Fruit fly (Drosophila melanogaster): ENCODE results near the gene CG10359.

The CG10359 gene

dm6 chr3L:3566751-3567499 lies 45.1 kb upstream of the CG10359 start (continued):
- TF ChIP-seq cwo (GFP tag; optimal IDR thresholded peaks at IDR 0.05) (peak; percentile 67), Fer1 (GFP tag; optimal IDR thresholded peaks at IDR 0.05) (peak; percentile 80), Doc2 (GFP tag; IDR thresholded peaks at IDR 0.05) (no peak), her (GFP tag; optimal IDR thresholded peaks at IDR 0.05) (peak; percentile 6), MESR4 (GFP tag; optimal IDR thresholded peaks at IDR 0.05) (no peak), abd-A (tag; optimal IDR thresholded peaks at IDR 0.05) (peak; percentile 75), fd3F (GFP tag; optimal IDR thresholded peaks at IDR 0.05) (peak; percentile 27), CG5180 (GFP tag; optimal IDR thresholded peaks at IDR 0.05) (peak; percentile 60), CG5953 (GFP tag; IDR thresholded peaks at IDR 0.05) (peak; percentile 49; the same call in 1 of the 2 replicates), fd96Cb (tag; optimal IDR thresholded peaks at IDR 0.05) (peak; percentile 82), CG17912 (GFP tag; optimal IDR thresholded peaks at IDR 0.05) (no peak), CG1602 (GFP tag; optimal IDR thresholded peaks at IDR 0.05) (peak; percentile 60), salm (tag; optimal IDR thresholded peaks at IDR 0.05) (peak; percentile 54), dmrt99B (tag; optimal IDR thresholded peaks at IDR 0.05) (peak; percentile 84), br (optimal IDR thresholded peaks at IDR 0.05) (no peak), CG32772 (GFP tag; IDR thresholded peaks at IDR 0.05) (peak; percentile 68), CG6175 (GFP tag; IDR thresholded peaks at IDR 0.05) (no peak), CG2120 (GFP tag; optimal IDR thresholded peaks at IDR 0.05) (peak; percentile 60), CG18764 (GFP tag; optimal IDR thresholded peaks at IDR 0.05) (peak; percentile 43), Xrp1 (GFP tag; IDR thresholded peaks at IDR 0.05) (peak; percentile 88), sob (GFP tag; IDR thresholded peaks at IDR 0.05) (peak; percentile 54; the same call in 1 of the 2 replicates), ssp (GFP tag; IDR thresholded peaks at IDR 0.05) (peak; percentile 59), Trl (optimal IDR thresholded peaks at IDR 0.05) (no peak), Trl (GFP tag; optimal IDR thresholded peaks at IDR 0.05) (peak; percentile 61), CG9797 (GFP tag; optimal IDR thresholded peaks at IDR 0.05) (no peak), Dek (tag; optimal IDR thresholded peaks at IDR 0.05) (peak; percentile 37), CG6683 (GFP tag; optimal IDR thresholded peaks at IDR 0.05) (peak; percentile 61), CG4360 (GFP tag; IDR thresholded peaks at IDR 0.05) (no peak), maf-S (GFP tag; optimal IDR thresholded peaks at IDR 0.05) (no peak), CG10543 (GFP tag; optimal IDR thresholded peaks at IDR 0.05) (peak; percentile 3), CG16815 (GFP tag; optimal IDR thresholded peaks at IDR 0.05) (peak; percentile 25), chn (GFP tag; optimal IDR thresholded peaks at IDR 0.05) (peak; percentile 31), prd (optimal IDR thresholded peaks at IDR 0.05) (no peak), prd (GFP tag; IDR thresholded peaks at IDR 0.05) (peak; percentile 71), HLH3B (GFP tag; IDR thresholded peaks at IDR 0.05) (peak; percentile 83), slbo (GFP tag; IDR thresholded peaks at IDR 0.05) (peak; percentile 56), twi (tag; optimal IDR thresholded peaks at IDR 0.05) (peak; percentile 41), danr (GFP tag; IDR thresholded peaks at IDR 0.05) (0 out of 2 replicates have a peak, but pooled peaks have one; percentile 25), Oli (tag; optimal IDR thresholded peaks at IDR 0.05) (peak; percentile 78), btn (GFP tag; optimal IDR thresholded peaks at IDR 0.05) (peak; percentile 3), dm (GFP tag; optimal IDR thresholded peaks at IDR 0.05) (peak; percentile 21), fru (optimal IDR thresholded peaks at IDR 0.05) (no peak), sens (GFP tag) (peak; percentile 96), CG16813 (GFP tag; IDR thresholded peaks at IDR 0.05; ENCODE audit: partially characterized antibody) (no peak), CG11695 (GFP tag; IDR thresholded peaks at IDR 0.05) (peak; percentile 73), bab2 (GFP tag; optimal IDR thresholded peaks at IDR 0.05) (peak; percentile 51), CG12744 (GFP tag; optimal IDR thresholded peaks at IDR 0.05) (peak; percentile 18), Kr (GFP tag; optimal IDR thresholded peaks at IDR 0.05) (no peak), Lhr (GFP tag; optimal IDR thresholded peaks at IDR 0.05) (peak; percentile 14), dmrt11E (tag; optimal IDR thresholded peaks at IDR 0.05) (peak; percentile 80), ATbp (GFP tag; optimal IDR thresholded peaks at IDR 0.05) (peak; percentile 85)
